Worm (Caenorhabditis elegans) whole organism, L1 larva: ENCODE measurements around the gene catp-6.
A peak's percentile ranks its signal among the peaks of the same experiment; 100 is the strongest.

Source experiments
- C04F5.9 ChIP-seq: sonication (generic microtip); optimal IDR thresholded peaks from 2 replicates; lab custom pipeline; 2016; ENCODE audit warnings: missing genetic modification characterization, missing compliant biosample characterization
- C16A3.4 ChIP-seq: fragments of 150-350 bp; optimal IDR thresholded peaks from 2 replicates; lab custom pipeline; 2014; ENCODE audit warnings: missing biosample characterization, missing genetic modification characterization
- C34B4.2 ChIP-seq: sonication (generic microtip); optimal IDR thresholded peaks from 2 replicates; lab custom pipeline; 2017; ENCODE audit warnings: mild to moderate bottlenecking, missing genetic modification characterization, missing compliant biosample characterization
- F16B12.6 ChIP-seq: fragments of 150-350 bp; optimal IDR thresholded peaks from 2 replicates; lab custom pipeline; 2014; ENCODE audit warnings: missing biosample characterization, missing genetic modification characterization
- aha-1 ChIP-seq: fragments of 150-350 bp; optimal IDR thresholded peaks from 2 replicates; lab custom pipeline; 2014; ENCODE audit warnings: missing biosample characterization, missing genetic modification characterization
- ceh-8 ChIP-seq: fragments of 200-800 bp; sonication (Bioruptor generic); optimal IDR thresholded peaks from 2 replicates; lab custom pipeline; 2018; ENCODE audit warnings: mild to moderate bottlenecking, missing genetic modification characterization, moderate library complexity, missing compliant biosample characterization
- ceh-82 ChIP-seq, 3 experiments: fragments of 150-350 bp in 1 of 3; sonication (generic microtip) in 2 of 3; optimal IDR thresholded peaks; 2 replicates each; lab custom pipeline; 2014 to 2017; ENCODE audit warnings: missing biosample characterization in 3 of 3, missing genetic modification characterization in 3 of 3
- ceh-88 ChIP-seq: fragments of 200-800 bp; sonication (Bioruptor generic); IDR thresholded peaks from 2 replicates; pipeline ENCODE4 v1.3.6; 2022; ENCODE audit warnings: missing genetic modification characterization, missing compliant biosample characterization
- dsc-1 ChIP-seq: sonication (generic microtip); optimal IDR thresholded peaks from 2 replicates; lab custom pipeline; 2016; ENCODE audit warnings: mild to moderate bottlenecking, missing genetic modification characterization, missing compliant biosample characterization
- efl-1 ChIP-seq, 4 experiments: fragments of 150-350 bp; optimal IDR thresholded peaks in 3 of 4; peaks in 1 of 4; 1 replicate in 1 of 4; 2 replicates in 3 of 4; lab custom pipeline; 2014; ENCODE audit warnings: missing biosample characterization in 2 of 4, missing genetic modification characterization in 2 of 4, missing genetic modification reagents in 2 of 4
- efl-3 ChIP-seq: fragments of 200-800 bp; sonication (Bioruptor generic); optimal IDR thresholded peaks from 2 replicates; lab custom pipeline; 2018; ENCODE audit warnings: mild to moderate bottlenecking, missing genetic modification characterization, missing compliant biosample characterization
- egl-13 ChIP-seq: sonication (generic microtip); optimal IDR thresholded peaks from 2 replicates; lab custom pipeline; 2016; ENCODE audit warnings: missing genotype, missing genetic modification reagents, missing genetic modification characterization, missing compliant biosample characterization
- elt-3 ChIP-seq, 6 experiments: fragments of 150-350 bp in 1 of 6; sonication (generic microtip); optimal IDR thresholded peaks; 2 replicates each; lab custom pipeline; 2017 to 2018; ENCODE audit warnings: missing biosample characterization in 6 of 6, missing genetic modification characterization in 6 of 6, inconsistent platforms in 1 of 6
- ets-5 ChIP-seq: fragments of 200-800 bp; sonication (Bioruptor generic); IDR thresholded peaks from 2 replicates; pipeline ENCODE4 v1.3.6; 2022; ENCODE audit warnings: missing genetic modification characterization, missing compliant biosample characterization
- fkh-4 ChIP-seq: sonication (generic microtip); optimal IDR thresholded peaks from 2 replicates; lab custom pipeline; 2016; ENCODE audit warnings: missing compliant biosample characterization, missing genetic modification characterization, borderline replicate concordance
- fos-1 ChIP-seq: fragments of 150-350 bp; optimal IDR thresholded peaks from 2 replicates; lab custom pipeline; 2014; ENCODE audit warnings: missing biosample characterization, missing genetic modification characterization
- hlh-17 ChIP-seq: fragments of 200-800 bp; sonication (Bioruptor generic); optimal IDR thresholded peaks from 2 replicates; lab custom pipeline; 2018; ENCODE audit warnings: missing genetic modification characterization, mild to moderate bottlenecking, missing compliant biosample characterization, moderate library complexity, borderline replicate concordance
- hlh-4 ChIP-seq: sonication (generic microtip); optimal IDR thresholded peaks from 2 replicates; lab custom pipeline; 2016; ENCODE audit warnings: mild to moderate bottlenecking, missing genetic modification characterization, missing compliant biosample characterization
- hpl-2 ChIP-seq: fragments of 150-350 bp; optimal IDR thresholded peaks from 2 replicates; lab custom pipeline; 2014; ENCODE audit warnings: missing biosample characterization, missing genetic modification reagents, missing genetic modification characterization
- jun-1 ChIP-seq: fragments of 150-350 bp; optimal IDR thresholded peaks from 2 replicates; lab custom pipeline; 2014; ENCODE audit warnings: missing biosample characterization, missing genetic modification reagents, missing genetic modification characterization
- lin-13 ChIP-seq: fragments of 150-350 bp; optimal IDR thresholded peaks from 2 replicates; lab custom pipeline; 2014; ENCODE audit warnings: missing biosample characterization, missing genetic modification reagents, missing genetic modification characterization
- lin-14 ChIP-seq: fragments of 200-800 bp; sonication (Bioruptor generic); optimal IDR thresholded peaks from 2 replicates; lab custom pipeline; 2018; ENCODE audit warnings: mild to moderate bottlenecking, missing genetic modification characterization, moderate library complexity, missing compliant biosample characterization
- lsy-2 ChIP-seq, 2 experiments: fragments of 150-350 bp; optimal IDR thresholded peaks; 2 replicates each; lab custom pipeline; 2014; ENCODE audit warnings: missing biosample characterization in 2 of 2, missing genetic modification characterization in 2 of 2
- mdl-1 ChIP-seq, 2 experiments: fragments of 150-350 bp; optimal IDR thresholded peaks; 2 replicates each; lab custom pipeline; 2014 to 2017; ENCODE audit warnings: missing biosample characterization in 2 of 2, missing genetic modification characterization in 2 of 2, inconsistent platforms in 1 of 2
- mef-2 ChIP-seq: fragments of 150-350 bp; optimal IDR thresholded peaks from 2 replicates; lab custom pipeline; 2014; ENCODE audit warnings: missing biosample characterization, missing genetic modification characterization
- mep-1 ChIP-seq: fragments of 150-350 bp; optimal IDR thresholded peaks from 2 replicates; lab custom pipeline; 2014; ENCODE audit warnings: missing biosample characterization, missing genetic modification characterization
- nhr-12 ChIP-seq: sonication (generic microtip); optimal IDR thresholded peaks from 2 replicates; lab custom pipeline; 2017; ENCODE audit warnings: missing biosample characterization, missing genetic modification characterization
- nhr-19 ChIP-seq: fragments of 200-800 bp; sonication (Bioruptor generic); conservative IDR thresholded peaks from 2 replicates; pipeline ENCODE4 v1.3.6; 2022; ENCODE audit warnings: missing genetic modification characterization, missing compliant biosample characterization
- nhr-20 ChIP-seq: sonication (generic microtip); optimal IDR thresholded peaks from 2 replicates; lab custom pipeline; 2016; ENCODE audit warnings: mild to moderate bottlenecking, missing genetic modification characterization, missing compliant biosample characterization
- nhr-71 ChIP-seq: sonication (generic microtip); optimal IDR thresholded peaks from 2 replicates; lab custom pipeline; 2016; ENCODE audit warnings: mild to moderate bottlenecking, missing genetic modification characterization, moderate library complexity, missing compliant biosample characterization
- nhr-76 ChIP-seq: sonication (generic microtip); optimal IDR thresholded peaks from 2 replicates; lab custom pipeline; 2017; ENCODE audit warnings: missing biosample characterization, missing genetic modification characterization
- nhr-90 ChIP-seq: sonication (generic microtip); optimal IDR thresholded peaks from 2 replicates; lab custom pipeline; 2016; ENCODE audit warnings: mild to moderate bottlenecking, missing genetic modification characterization, missing compliant biosample characterization; ENCODE audit not compliant: poor library complexity
- pag-3 ChIP-seq: sonication (generic microtip); optimal IDR thresholded peaks from 2 replicates; lab custom pipeline; 2017; ENCODE audit warnings: missing genetic modification characterization, mild to moderate bottlenecking, missing compliant biosample characterization, antibody characterized with exemption, borderline replicate concordance; ENCODE audit not compliant: insufficient read depth
- rnt-1 ChIP-seq: sonication (generic microtip); optimal IDR thresholded peaks from 2 replicates; lab custom pipeline; 2016; ENCODE audit warnings: mild to moderate bottlenecking, missing genetic modification characterization, moderate library complexity, missing compliant biosample characterization
- snpc-4 ChIP-seq: fragments of 150-350 bp; optimal IDR thresholded peaks from 2 replicates; lab custom pipeline; 2014; ENCODE audit warnings: missing biosample characterization, missing genetic modification characterization
- sox-4 ChIP-seq: sonication (generic microtip); optimal IDR thresholded peaks from 2 replicates; lab custom pipeline; 2016; ENCODE audit warnings: missing genetic modification characterization, missing compliant biosample characterization
- sup-37 ChIP-seq: fragments of 200-800 bp; sonication (Bioruptor generic); optimal IDR thresholded peaks from 2 replicates; lab custom pipeline; 2018; ENCODE audit warnings: mild to moderate bottlenecking, missing genetic modification characterization, missing compliant biosample characterization
- swsn-7 ChIP-seq: sonication (generic microtip); optimal IDR thresholded peaks from 2 replicates; lab custom pipeline; 2016; ENCODE audit warnings: missing genetic modification characterization, missing compliant biosample characterization
- tlp-1 ChIP-seq: fragments of 150-350 bp; optimal IDR thresholded peaks from 2 replicates; lab custom pipeline; 2014; ENCODE audit warnings: missing biosample characterization, missing genetic modification characterization
- vab-15 ChIP-seq: sonication (generic microtip); optimal IDR thresholded peaks from 2 replicates; lab custom pipeline; 2017; ENCODE audit warnings: missing genotype, mild to moderate bottlenecking, missing genetic modification characterization, missing compliant biosample characterization

The catp-6 gene

DNA sequence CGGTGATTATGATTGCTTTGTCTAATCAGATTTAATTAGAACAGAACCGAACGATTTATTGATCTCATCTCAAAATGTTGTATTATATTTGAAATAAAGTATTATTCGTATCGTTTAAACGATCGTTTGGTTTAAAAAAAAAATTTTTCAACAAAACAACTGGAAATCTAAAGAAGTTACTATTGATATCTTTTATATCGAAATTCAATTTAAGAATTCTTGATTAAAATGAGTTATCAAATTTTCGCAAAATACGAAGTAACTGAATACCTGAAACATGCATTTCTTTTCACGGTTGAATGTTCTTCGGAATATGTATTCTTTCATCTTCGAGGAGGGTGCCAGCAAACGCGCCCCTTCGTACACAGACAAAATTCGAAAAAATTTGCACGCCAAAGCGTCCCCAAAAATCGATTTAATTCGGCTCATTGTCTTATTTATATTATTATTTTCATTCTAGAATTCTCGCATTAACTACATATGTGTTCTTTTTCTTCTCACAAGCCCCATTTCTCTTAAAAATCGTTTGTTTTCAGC, 33.6 kb upstream of the catp-6 start, which contains the start of gene npp-1 (continued):
- TF ChIP-seq nhr-20 (peak; percentile 37), fos-1 (tag; lab: Kevin White, UChicago) (no peak), ets-5 (GFP tag; lab: Robert Waterston, UW) (no peak), C16A3.4 (peak; percentile 79), nhr-12 (no peak), fkh-4 (tag; lab: Kevin White, UChicago) (no peak), F16B12.6 (tag; lab: Kevin White, UChicago) (peak; percentile 9), pag-3 (tag; lab: Kevin White, UChicago) (no peak), mdl-1 (tag; optimal IDR thresholded peaks at IDR 0.05; lab: Kevin White, UChicago) (no peak), aha-1 (tag; lab: Kevin White, UChicago) (no peak), nhr-76 (tag; lab: Kevin White, UChicago) (no peak), nhr-19 (GFP tag; lab: Robert Waterston, UW) (no peak), mef-2 (no peak), tlp-1 (no peak), dsc-1 (no peak), vab-15 (tag; lab: Kevin White, UChicago) (no peak), jun-1 (tag; lab: Kevin White, UChicago) (no peak), lin-13 (GFP tag; lab: Kevin White, UChicago) (peak; percentile 35), hpl-2 (GFP tag; lab: Kevin White, UChicago) (no peak), lin-14 (no peak), elt-3 (tag; optimal IDR thresholded peaks at IDR 0.05; lab: Kevin White, UChicago) (peak in 1 of 6 experiments; percentile 24), sup-37 (no peak), hlh-17 (GFP tag; lab: Kevin White, UChicago) (no peak), nhr-90 (tag; lab: Kevin White, UChicago) (peak; percentile 17), swsn-7 (no peak), C04F5.9 (tag; lab: Kevin White, UChicago) (no peak), efl-3 (no peak), rnt-1 (tag; lab: Kevin White, UChicago) (peak; percentile 43), ceh-88 (GFP tag; lab: Robert Waterston, UW) (no peak), egl-13 (tag; lab: Kevin White, UChicago) (no peak), ceh-8 (GFP tag; lab: Kevin White, UChicago) (no peak), efl-1 (optimal IDR thresholded peaks at IDR 0.05; lab: Kevin White, UChicago) (peak; percentile 62 to 72), efl-1 (GFP tag; optimal IDR thresholded peaks at IDR 0.05 in 1 of 2; lab: Kevin White, UChicago) (peak; percentile 56 to 90), nhr-71 (tag; lab: Kevin White, UChicago) (no peak)

DNA sequence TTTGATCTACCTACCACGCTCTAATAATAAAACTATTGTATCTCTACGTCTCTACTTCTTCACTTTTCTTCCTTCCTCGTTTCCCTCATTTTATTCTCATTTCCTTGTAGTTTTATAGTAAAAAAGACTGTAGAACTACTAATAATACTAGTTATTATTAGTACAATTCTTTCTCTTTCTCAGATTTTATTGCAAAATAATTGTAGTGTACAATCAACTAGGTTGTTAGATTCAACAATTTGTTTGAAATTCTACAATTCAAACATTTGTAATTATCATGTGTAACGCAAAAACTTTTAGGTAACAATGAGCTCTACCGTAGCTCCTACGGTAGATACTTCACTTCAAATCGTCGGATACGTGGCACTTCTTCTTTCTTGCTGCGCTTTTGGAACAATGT, 31.3 kb upstream of the catp-6 start, which contains the start of gene K07F5.12:
K07F5.12 (plus strand) TSS at position 301 of the 400 bp plus-strand sequence.
- TF ChIP-seq nhr-19 (GFP tag; lab: Robert Waterston, UW), result no peak
- TF ChIP-seq sox-4 (tag; lab: Kevin White, UChicago), result no peak
- TF ChIP-seq hlh-4 (tag; lab: Kevin White, UChicago), result no peak
- TF ChIP-seq C34B4.2 (tag; lab: Kevin White, UChicago), result no peak
- TF ChIP-seq nhr-12, result no peak
- TF ChIP-seq snpc-4 (tag; lab: Kevin White, UChicago), result no peak
- no peak for TF ChIP-seq lsy-2 (tag; optimal IDR thresholded peaks at IDR 0.05; lab: Kevin White, UChicago)
- TF ChIP-seq ceh-82 (tag; optimal IDR thresholded peaks at IDR 0.05; lab: Kevin White, UChicago), result no peak
- no peak for TF ChIP-seq mep-1 (tag; lab: Kevin White, UChicago)
